Worm (Caenorhabditis elegans): ENCODE results near the gene fip-3.

ce11 chrIII:8628405-8628982 is 39.2 kb upstream of the fip-3 start, which contains the start of the genes polk-1 and gpr-1:
- TF ChIP-seq nhr-12 (tag; optimal IDR thresholded peaks at IDR 0.05) (no peak), lsy-2 (tag; optimal IDR thresholded peaks at IDR 0.05) (peak; percentile 34), blmp-1 (tag; optimal IDR thresholded peaks at IDR 0.05) (no peak), sptf-1 (tag; optimal IDR thresholded peaks at IDR 0.05) (no peak), bed-3 (GFP tag; optimal IDR thresholded peaks at IDR 0.05) (no peak), nhr-2 (tag; optimal IDR thresholded peaks at IDR 0.05) (no peak), pha-4 (tag; optimal IDR thresholded peaks at IDR 0.05) (no peak)

Data from whole organism, mixed stage, embryonic.